ENCODE assay signal across 3 worm cellular contexts in genomic region chrX:2614158-2614557, ce11.
A peak's percentile ranks its signal among the peaks of the same experiment; 100 is the strongest.
TF ChIP-seq lines count a peak whose summit lies in the region.

No protein-coding gene starts in this region.

TF ChIP-seq in whole organism, L1 larva, 84 proteins besides CTCF, POLR2A, EP300 and RAD21:
- no peak for TF ChIP-seq aha-1 (tag; optimal IDR thresholded peaks at IDR 0.05; lab: Kevin White, UChicago)
- peak; percentile 2 for TF ChIP-seq lin-14 (GFP tag; optimal IDR thresholded peaks at IDR 0.05; lab: Kevin White, UChicago)

TF ChIP-seq in whole organism, late embryonic, 69 proteins besides CTCF, POLR2A, EP300 and RAD21:
- TF ChIP-seq unc-55 (GFP tag; optimal IDR thresholded peaks at IDR 0.05; lab: Kevin White, UChicago): peak; percentile 78
- TF ChIP-seq ceh-30 (tag; optimal IDR thresholded peaks at IDR 0.05; lab: Kevin White, UChicago): no peak

TF ChIP-seq in whole organism, mixed stage, embryonic, 35 proteins besides CTCF, POLR2A, EP300 and RAD21:
- TF ChIP-seq cnd-1 (tag; optimal IDR thresholded peaks at IDR 0.05; lab: Kevin White, UChicago): no peak
- no peak for TF ChIP-seq ham-2 (GFP tag; optimal IDR thresholded peaks at IDR 0.05; lab: Kevin White, UChicago)
- TF ChIP-seq unc-62 (GFP tag; optimal IDR thresholded peaks at IDR 0.05; lab: Kevin White, UChicago): peak; percentile 76
- no peak for TF ChIP-seq nhr-76 (tag; optimal IDR thresholded peaks at IDR 0.05; lab: Kevin White, UChicago)
- no peak for TF ChIP-seq elt-3 (tag; optimal IDR thresholded peaks at IDR 0.05; lab: Kevin White, UChicago)
- peak; percentile 83 for TF ChIP-seq hlh-1 (tag; optimal IDR thresholded peaks at IDR 0.05; lab: Kevin White, UChicago)
